Worm (Caenorhabditis elegans) whole organism, late embryonic: ENCODE measurements around the gene ZK813.4.

ENCODE experiments used
- K09A11.1 ChIP-seq: sonication (generic microtip); optimal IDR thresholded peaks from 2 replicates; lab custom pipeline; 2017; ENCODE audit warnings: antibody characterized with exemption, mild to moderate bottlenecking, missing genetic modification characterization, missing compliant biosample characterization; ENCODE audit not compliant: insufficient read depth
- T23F11.4 ChIP-seq: fragments of 200-800 bp; sonication (Bioruptor generic); optimal IDR thresholded peaks from 2 replicates; lab custom pipeline; 2018; ENCODE audit warnings: mild to moderate bottlenecking, missing genetic modification characterization, missing compliant biosample characterization
- Y22D7AL.16 ChIP-seq: sonication (generic microtip); optimal IDR thresholded peaks from 2 replicates; lab custom pipeline; 2016; ENCODE audit warnings: missing genetic modification characterization, missing compliant biosample characterization
- ama-1 ChIP-seq: fragments of 150-350 bp; optimal IDR thresholded peaks from 2 replicates; lab custom pipeline; 2014
- ceh-18 ChIP-seq: sonication (generic microtip); optimal IDR thresholded peaks from 2 replicates; lab custom pipeline; 2016; ENCODE audit warnings: missing genetic modification characterization, missing compliant biosample characterization
- ceh-22 ChIP-seq: sonication (generic microtip); optimal IDR thresholded peaks from 2 replicates; lab custom pipeline; 2017; ENCODE audit warnings: missing biosample characterization, missing genetic modification characterization
- ceh-34 ChIP-seq: sonication (generic microtip); optimal IDR thresholded peaks from 2 replicates; lab custom pipeline; 2016; ENCODE audit warnings: mild to moderate bottlenecking, missing genetic modification characterization, missing compliant biosample characterization
- ceh-48 ChIP-seq: sonication (generic microtip); optimal IDR thresholded peaks from 2 replicates; lab custom pipeline; 2016; ENCODE audit warnings: missing genetic modification characterization, inconsistent platforms, missing compliant biosample characterization
- ceh-6 ChIP-seq: fragments of 200-800 bp; sonication (Bioruptor generic); optimal IDR thresholded peaks from 2 replicates; lab custom pipeline; 2018; ENCODE audit warnings: mild to moderate bottlenecking, missing genetic modification characterization, missing compliant biosample characterization
- dmd-4 ChIP-seq: sonication (generic microtip); optimal IDR thresholded peaks from 2 replicates; lab custom pipeline; 2016; ENCODE audit warnings: borderline replicate concordance, missing genetic modification characterization, missing compliant biosample characterization
- elt-2 ChIP-seq: sonication (generic microtip); optimal IDR thresholded peaks from 2 replicates; lab custom pipeline; 2016; ENCODE audit warnings: missing genetic modification reagents, missing genetic modification characterization, missing compliant biosample characterization
- elt-4 ChIP-seq: sonication (generic microtip); optimal IDR thresholded peaks from 2 replicates; lab custom pipeline; 2016; ENCODE audit warnings: missing genetic modification characterization, missing compliant biosample characterization
- eyg-1 ChIP-seq: sonication (generic microtip); optimal IDR thresholded peaks from 2 replicates; lab custom pipeline; 2016; ENCODE audit warnings: missing genotype, missing genetic modification characterization, missing compliant biosample characterization
- fax-1 ChIP-seq: sonication (generic microtip); optimal IDR thresholded peaks from 2 replicates; lab custom pipeline; 2016; ENCODE audit warnings: missing genotype, missing genetic modification characterization, missing compliant biosample characterization
- fkh-10 ChIP-seq: fragments of 150-350 bp; optimal IDR thresholded peaks from 2 replicates; lab custom pipeline; 2014; ENCODE audit warnings: missing biosample characterization, missing genetic modification reagents, missing genetic modification characterization
- hlh-13 ChIP-seq: fragments of 200-800 bp; sonication (Bioruptor generic); optimal IDR thresholded peaks from 2 replicates; lab custom pipeline; 2018; ENCODE audit warnings: mild to moderate bottlenecking, missing genetic modification characterization, missing compliant biosample characterization
- hlh-15 ChIP-seq: sonication (generic microtip); optimal IDR thresholded peaks from 2 replicates; lab custom pipeline; 2016; ENCODE audit warnings: missing genetic modification characterization, missing compliant biosample characterization
- hlh-30 ChIP-seq: sonication (generic microtip); optimal IDR thresholded peaks from 2 replicates; lab custom pipeline; 2017; ENCODE audit warnings: antibody characterized with exemption, missing genetic modification characterization, missing compliant biosample characterization; ENCODE audit not compliant: insufficient read depth
- hlh-6 ChIP-seq: sonication (generic microtip); optimal IDR thresholded peaks from 2 replicates; lab custom pipeline; 2016; ENCODE audit warnings: missing genotype, missing genetic modification characterization, missing compliant biosample characterization
- hlh-8 ChIP-seq: sonication (generic microtip); optimal IDR thresholded peaks from 2 replicates; lab custom pipeline; 2016; ENCODE audit warnings: missing genotype, missing genetic modification characterization, missing compliant biosample characterization
- lim-6 ChIP-seq: sonication (generic microtip); optimal IDR thresholded peaks from 2 replicates; lab custom pipeline; 2016; ENCODE audit warnings: missing genetic modification characterization, missing compliant biosample characterization
- madf-2 ChIP-seq: sonication (generic microtip); optimal IDR thresholded peaks from 2 replicates; lab custom pipeline; 2017; ENCODE audit warnings: missing genetic modification characterization, missing compliant biosample characterization
- mec-3 ChIP-seq: sonication (generic microtip); optimal IDR thresholded peaks from 2 replicates; lab custom pipeline; 2016; ENCODE audit warnings: borderline replicate concordance, missing genetic modification characterization, missing compliant biosample characterization
- nhr-11 ChIP-seq: fragments of 150-350 bp; optimal IDR thresholded peaks from 2 replicates; lab custom pipeline; 2014; ENCODE audit warnings: missing biosample characterization, missing genetic modification characterization
- nhr-232 ChIP-seq: sonication (generic microtip); optimal IDR thresholded peaks from 2 replicates; lab custom pipeline; 2016; ENCODE audit warnings: missing genetic modification characterization, missing compliant biosample characterization
- odd-2 ChIP-seq: sonication (generic microtip); optimal IDR thresholded peaks from 2 replicates; lab custom pipeline; 2017; ENCODE audit warnings: antibody characterized with exemption, mild to moderate bottlenecking, missing genetic modification characterization, missing compliant biosample characterization
- pag-3 ChIP-seq: sonication (generic microtip); optimal IDR thresholded peaks from 2 replicates; lab custom pipeline; 2016; ENCODE audit warnings: missing compliant biosample characterization, missing genetic modification characterization, borderline replicate concordance
- pat-9 ChIP-seq: fragments of 200-800 bp; sonication (Bioruptor generic); optimal IDR thresholded peaks from 2 replicates; lab custom pipeline; 2018; ENCODE audit warnings: mild to moderate bottlenecking, missing genetic modification characterization, moderate library complexity, missing compliant biosample characterization
- pros-1 ChIP-seq: fragments of 150-350 bp; optimal IDR thresholded peaks from 2 replicates; lab custom pipeline; 2014; ENCODE audit warnings: missing biosample characterization, missing genetic modification reagents, missing genetic modification characterization
- ref-2 ChIP-seq: sonication (generic microtip); optimal IDR thresholded peaks from 2 replicates; lab custom pipeline; 2016; ENCODE audit warnings: missing genetic modification characterization, missing compliant biosample characterization
- rnt-1 ChIP-seq: sonication (generic microtip); optimal IDR thresholded peaks from 2 replicates; lab custom pipeline; 2016; ENCODE audit warnings: missing genetic modification characterization, missing compliant biosample characterization
- sdc-2 ChIP-seq: sonication (generic microtip); optimal IDR thresholded peaks from 2 replicates; lab custom pipeline; 2016; ENCODE audit warnings: missing genotype, missing genetic modification characterization, missing compliant biosample characterization
- sox-2 ChIP-seq: fragments of 200-800 bp; sonication (Bioruptor generic); IDR thresholded peaks from 2 replicates; pipeline ENCODE4 v1.3.6; 2022; ENCODE audit warnings: missing genetic modification reagents, missing genetic modification characterization, missing compliant biosample characterization
- sox-4 ChIP-seq: sonication (generic microtip); optimal IDR thresholded peaks from 2 replicates; lab custom pipeline; 2017; ENCODE audit warnings: mild to moderate bottlenecking, missing genetic modification characterization, inconsistent platforms, missing compliant biosample characterization
- tbx-7 ChIP-seq: sonication (generic microtip); optimal IDR thresholded peaks from 2 replicates; lab custom pipeline; 2016; ENCODE audit warnings: missing genotype, missing genetic modification characterization, missing compliant biosample characterization
- unc-42 ChIP-seq: sonication (generic microtip); optimal IDR thresholded peaks from 2 replicates; lab custom pipeline; 2016; ENCODE audit warnings: missing genotype, missing genetic modification characterization, missing compliant biosample characterization
- zip-5 ChIP-seq: sonication (generic microtip); optimal IDR thresholded peaks from 2 replicates; lab custom pipeline; 2016; ENCODE audit warnings: missing genetic modification characterization, missing compliant biosample characterization

The ZK813.4 gene

DNA sequence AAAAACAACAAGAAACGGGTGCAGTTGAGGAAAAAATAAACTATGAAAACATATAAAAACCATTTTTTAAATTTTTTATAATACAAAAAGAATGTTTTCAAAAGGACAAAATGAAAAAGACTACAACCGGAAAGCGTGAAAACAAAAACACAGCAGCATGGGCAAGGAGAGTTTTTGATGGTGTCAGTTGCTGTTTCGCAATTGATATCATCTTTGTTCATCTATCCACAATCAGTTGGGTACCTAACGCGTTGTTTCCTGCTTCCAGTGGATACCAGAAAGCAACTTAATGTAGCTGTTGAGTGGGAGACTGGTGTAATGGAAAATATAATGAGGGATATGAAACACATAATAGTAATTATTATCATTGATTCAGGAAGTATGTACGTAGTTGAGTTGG, 9.9 kb upstream of the ZK813.4 start:
- TF ChIP-seq eyg-1 (no peak), pat-9 (tag; lab: Kevin White, UChicago) (no peak), nhr-232 (tag; lab: Kevin White, UChicago) (no peak), unc-42 (tag; lab: Kevin White, UChicago) (no peak), elt-2 (tag; lab: Kevin White, UChicago) (no peak), pros-1 (tag; lab: Kevin White, UChicago) (no peak), hlh-8 (tag; lab: Kevin White, UChicago) (no peak), nhr-11 (tag; lab: Kevin White, UChicago) (no peak), dmd-4 (tag; lab: Kevin White, UChicago) (no peak), sox-2 (GFP tag; lab: Robert Waterston, UW) (no peak), tbx-7 (tag; lab: Kevin White, UChicago) (no peak), odd-2 (tag; lab: Kevin White, UChicago) (no peak), ama-1 (lab: Kevin White, UChicago) (no peak), hlh-13 (GFP tag; lab: Kevin White, UChicago) (no peak), K09A11.1 (tag; lab: Kevin White, UChicago) (no peak), T23F11.4 (GFP tag; lab: Kevin White, UChicago) (no peak), rnt-1 (tag; lab: Kevin White, UChicago) (no peak)

DNA sequence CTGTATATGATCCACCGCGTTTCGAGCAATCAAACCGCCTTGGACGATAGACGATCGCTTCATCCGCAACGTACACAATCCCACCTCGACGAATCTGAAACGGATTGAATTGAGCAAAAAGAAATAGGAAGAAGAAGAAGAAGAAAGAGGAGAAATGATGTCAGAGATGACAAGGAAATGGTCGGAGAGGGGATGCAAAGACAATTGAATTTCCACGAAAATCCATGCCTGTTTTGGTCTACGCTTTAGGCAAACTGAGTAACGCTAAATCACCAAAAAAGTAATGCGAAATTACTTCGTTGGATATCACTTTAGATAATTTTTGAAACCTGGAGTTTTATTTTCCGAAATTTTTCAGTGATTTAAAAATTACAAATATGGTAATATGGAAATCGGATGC, 798 bp downstream of the ZK813.4 start:
- TF ChIP-seq sox-4 (tag; lab: Kevin White, UChicago): no peak
- peak; percentile 79 for TF ChIP-seq unc-42 (tag; lab: Kevin White, UChicago)

DNA sequence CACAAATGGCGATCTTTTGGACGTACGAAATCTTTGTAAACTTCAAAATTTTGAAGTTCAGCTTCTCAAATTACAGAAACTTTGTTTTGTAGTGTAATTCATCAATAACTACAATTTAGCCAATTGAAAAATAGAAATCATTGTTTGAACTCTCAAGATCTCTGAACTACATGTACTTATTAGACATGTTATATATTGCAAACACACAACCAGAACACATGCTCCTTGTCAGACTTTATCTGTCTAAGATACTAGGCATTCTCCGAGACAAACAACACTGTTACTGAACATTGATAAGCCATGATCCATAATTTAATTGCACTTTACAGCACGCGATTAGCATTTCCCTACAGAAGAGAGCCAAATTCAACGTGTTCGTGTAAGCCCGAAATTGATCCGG, 5.4 kb downstream of the ZK813.4 start, which contains the start of gene ZK813.6:
ZK813.6 (plus strand) TSS at position 301 of the 400 bp plus-strand sequence.
- no peak for TF ChIP-seq odd-2 (tag; lab: Kevin White, UChicago)
- no peak for TF ChIP-seq madf-2 (tag; lab: Kevin White, UChicago)
- no peak for TF ChIP-seq sdc-2 (tag; lab: Kevin White, UChicago)
- no peak for TF ChIP-seq ceh-48
- TF ChIP-seq hlh-6 (tag; lab: Kevin White, UChicago): no peak
- no peak for TF ChIP-seq ceh-34 (tag; lab: Kevin White, UChicago)
- TF ChIP-seq zip-5 (tag; lab: Kevin White, UChicago): no peak
- TF ChIP-seq Y22D7AL.16 (tag; lab: Kevin White, UChicago): no peak
- TF ChIP-seq elt-4 (tag; lab: Kevin White, UChicago): no peak
- TF ChIP-seq ceh-6 (GFP tag; lab: Kevin White, UChicago): no peak
- no peak for TF ChIP-seq eyg-1
- TF ChIP-seq pag-3 (tag; lab: Kevin White, UChicago): no peak
- TF ChIP-seq hlh-30 (tag; lab: Kevin White, UChicago): no peak
- no peak for TF ChIP-seq ref-2 (tag; lab: Kevin White, UChicago)
- no peak for TF ChIP-seq K09A11.1 (tag; lab: Kevin White, UChicago)
- TF ChIP-seq fkh-10 (GFP tag; lab: Kevin White, UChicago): no peak

DNA sequence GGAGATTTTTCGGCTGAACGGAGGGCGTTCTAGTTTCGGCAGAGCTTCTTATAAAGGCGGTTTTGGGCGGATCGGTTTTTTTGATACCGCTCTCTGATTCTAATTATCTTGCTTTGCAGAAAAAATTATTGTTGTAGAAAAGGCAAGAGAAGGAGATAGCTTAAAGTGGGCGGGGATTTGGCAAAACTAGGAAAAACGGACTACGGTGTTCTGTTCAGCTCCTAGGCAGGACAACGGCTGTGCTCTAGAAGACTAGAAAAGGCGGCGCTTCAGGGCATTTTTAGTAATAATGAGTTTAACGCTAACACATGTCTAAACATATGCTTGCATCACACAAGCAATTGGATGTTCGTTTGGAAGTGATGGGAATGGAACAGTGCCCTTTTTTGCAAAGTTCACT, 10.8 kb downstream of the ZK813.4 start, which contains the start of gene C04F6.7:
C04F6.7 (minus strand) TSS at position 101 of the 400 bp plus-strand sequence.
- TF ChIP-seq hlh-13 (GFP tag; lab: Kevin White, UChicago): no peak
- no peak for TF ChIP-seq rnt-1 (tag; lab: Kevin White, UChicago)
- TF ChIP-seq mec-3: no peak
- no peak for TF ChIP-seq sox-2 (GFP tag; lab: Robert Waterston, UW)
- TF ChIP-seq ceh-18 (tag; lab: Kevin White, UChicago): no peak
- no peak for TF ChIP-seq eyg-1
- no peak for TF ChIP-seq nhr-11 (tag; lab: Kevin White, UChicago)
- no peak for TF ChIP-seq lim-6 (tag; lab: Kevin White, UChicago)
- no peak for TF ChIP-seq ceh-22 (tag; lab: Kevin White, UChicago)
- no peak for TF ChIP-seq hlh-15 (tag; lab: Kevin White, UChicago)
- no peak for TF ChIP-seq fax-1
- TF ChIP-seq K09A11.1 (tag; lab: Kevin White, UChicago): no peak
- TF ChIP-seq, all 69 proteins: peak for 0
